Worm (Caenorhabditis elegans): ENCODE measurements around the gene ocr-1.

ocr-1 gene

ce11 chrV:10813425-10814156, 49.4 kb downstream of the ocr-1 start, which contains the start of the genes C29A12.1 and lig-1:
TSS of gene C29A12.1 (minus strand) at chrV:10813487.
TSS of gene lig-1 (plus strand) at chrV:10814106.
- TF ChIP-seq attf-5 (GFP tag; optimal IDR thresholded peaks at IDR 0.05) (peak; percentile 44), egl-44 (GFP tag; IDR thresholded peaks at IDR 0.05) (no peak), cebp-2 (GFP tag; IDR thresholded peaks at IDR 0.05) (no peak), ceh-100 (GFP tag; IDR thresholded peaks at IDR 0.05) (0 out of 2 replicates have a peak, but pooled peaks have one; percentile 35), F55B11.4 (tag; optimal IDR thresholded peaks at IDR 0.05; ENCODE audit: borderline replicate concordance, insufficient read depth) (no peak), mxl-1 (tag; optimal IDR thresholded peaks at IDR 0.05) (no peak), bed-2 (GFP tag; IDR thresholded peaks at IDR 0.05) (no peak), cebp-1 (GFP tag; IDR thresholded peaks at IDR 0.05) (no peak), cebp-1 (tag; optimal IDR thresholded peaks at IDR 0.05) (no peak), K12H6.12 (tag; optimal IDR thresholded peaks at IDR 0.05) (no peak), pbrm-1 (GFP tag; IDR thresholded peaks at IDR 0.05) (peak; percentile 30; the same call in 1 of the 2 replicates), snpc-1.3 (tag; optimal IDR thresholded peaks at IDR 0.05; ENCODE audit: insufficient read depth) (no peak), chd-7 (tag; optimal IDR thresholded peaks at IDR 0.05) (no peak), ceh-91 (GFP tag; IDR thresholded peaks at IDR 0.05) (peak; percentile 86), ceh-40 (GFP tag; IDR thresholded peaks at IDR 0.05) (no peak), ztf-28 (GFP tag; IDR thresholded peaks at IDR 0.05) (no peak), pha-4 (tag; optimal IDR thresholded peaks at IDR 0.05) (no peak), tbx-9 (tag; optimal IDR thresholded peaks at IDR 0.05; ENCODE audit: borderline replicate concordance) (no peak), snpc-4 (GFP tag; optimal IDR thresholded peaks at IDR 0.05) (no peak), snpc-4 (tag; optimal IDR thresholded peaks at IDR 0.05) (no peak), let-607 (tag; optimal IDR thresholded peaks at IDR 0.05) (no peak), ztf-25 (GFP tag; IDR thresholded peaks at IDR 0.05) (no peak), Y53F4B.3 (GFP tag; IDR thresholded peaks at IDR 0.05) (no peak), nfya-2 (GFP tag; IDR thresholded peaks at IDR 0.05) (no peak), C06A6.2 (GFP tag; conservative IDR thresholded peaks at IDR 0.05) (no peak), rpc-1 (optimal IDR thresholded peaks at IDR 0.05) (no peak), rpc-1 (tag; optimal IDR thresholded peaks at IDR 0.05) (no peak), hmg-20 (GFP tag; IDR thresholded peaks at IDR 0.05) (no peak), madf-8 (GFP tag; conservative IDR thresholded peaks at IDR 0.05) (peak; percentile 65), K11D2.4 (GFP tag; IDR thresholded peaks at IDR 0.05) (no peak), nfyb-1 (GFP tag; IDR thresholded peaks at IDR 0.05) (no peak), F49E8.2 (tag; optimal IDR thresholded peaks at IDR 0.05; ENCODE audit: insufficient read depth) (peak; percentile 73), zim-3 (tag; optimal IDR thresholded peaks at IDR 0.05) (no peak), F22D6.2 (tag; optimal IDR thresholded peaks at IDR 0.05) (no peak), ekl-4 (GFP tag; IDR thresholded peaks at IDR 0.05) (peak; percentile 25; the same call in 1 of the 2 replicates), nhr-27 (tag; optimal IDR thresholded peaks at IDR 0.05) (no peak), F33H1.4 (GFP tag; IDR thresholded peaks at IDR 0.05) (peak; percentile 51), attf-6 (GFP tag; IDR thresholded peaks at IDR 0.05) (no peak), akir-1 (GFP tag; optimal IDR thresholded peaks at IDR 0.05) (no peak), aptf-2 (GFP tag; conservative IDR thresholded peaks at IDR 0.05) (no peak), mel-28 (tag; optimal IDR thresholded peaks at IDR 0.05; ENCODE audit: borderline replicate concordance) (no peak), ets-4 (GFP tag; optimal IDR thresholded peaks at IDR 0.05) (no peak), F37B4.10 (GFP tag; IDR thresholded peaks at IDR 0.05) (no peak), ZK185.1 (tag; optimal IDR thresholded peaks at IDR 0.05; ENCODE audit: poor library complexity, severe bottlenecking) (no peak), hlh-26 (GFP tag; conservative IDR thresholded peaks at IDR 0.05) (no peak), ceh-79 (tag; optimal IDR thresholded peaks at IDR 0.05) (no peak), lin-54 (GFP tag; optimal IDR thresholded peaks at IDR 0.05) (peak; percentile 55), dox-1 (GFP tag; IDR thresholded peaks at IDR 0.05) (peak; percentile 79)

All from whole organism, young adult.